Fruit fly (Drosophila melanogaster) S2 (cell line): ENCODE data around the gene G6P.

Experiments
- CG8478 ChIP-seq: fragments of >200 bp; optimal IDR thresholded peaks from 2 replicates; lab custom pipeline; 2018
- CTCF ChIP-seq, 2 experiments: fragments of >200 bp; optimal IDR thresholded peaks; 2 replicates each; lab custom pipeline; 2018

DNA sequence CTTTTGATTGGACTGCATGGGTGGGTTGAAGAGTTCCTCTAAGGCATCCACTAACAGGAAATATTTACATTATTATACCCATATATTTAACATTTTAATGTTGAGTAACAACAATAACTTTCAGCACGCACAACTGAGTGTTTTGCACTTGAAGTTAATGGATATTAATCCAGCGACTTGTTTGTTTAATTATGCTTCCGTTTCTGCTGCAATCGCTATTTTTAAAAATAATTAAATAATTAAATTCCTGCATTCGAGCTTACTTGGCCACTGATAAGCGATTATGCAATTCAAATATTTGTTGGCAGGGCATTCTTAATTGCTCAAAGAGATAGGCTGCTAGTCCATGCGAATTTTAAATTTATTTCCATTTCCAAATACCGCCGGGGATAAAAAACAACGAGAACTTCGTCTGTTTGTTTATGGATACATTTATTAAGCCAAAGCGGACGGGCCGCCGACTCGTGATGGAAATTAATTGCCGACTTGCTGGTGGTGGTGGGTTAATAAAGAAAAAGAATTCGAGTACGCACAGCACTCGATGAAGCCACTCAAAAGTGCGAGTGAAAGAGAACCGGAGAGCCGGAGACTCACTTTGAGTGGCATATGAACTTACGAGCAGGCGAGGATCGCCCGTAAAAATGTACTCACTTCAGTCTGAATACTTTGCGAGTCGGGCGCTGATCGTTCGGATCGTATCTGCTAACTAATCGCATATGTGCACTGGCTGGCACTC is 46.5 kb upstream of the G6P start:
- TF ChIP-seq CTCF (optimal IDR thresholded peaks at IDR 0.05; lab: Kevin White, UChicago) (no peak), CG8478 (lab: Kevin White, UChicago) (no peak)
